Fruit fly (Drosophila melanogaster) whole organism, embryonic: Measurements from ENCODE around the gene Tim17b1.

Experiments used
- Atf3 ChIP-seq: fragments of 200-800 bp; sonication (Bioruptor generic); optimal IDR thresholded peaks from 3 replicates; lab custom pipeline; 2016; ENCODE audit warnings: missing biosample characterization, missing genetic modification characterization
- B-H1 ChIP-seq: fragments of 200-800 bp; sonication (Bioruptor generic); IDR thresholded peaks from 3 replicates; pipeline ENCODE4 v1.3.6; 2022; ENCODE audit warnings: missing biosample characterization, missing genetic modification characterization
- CG11504 ChIP-seq: fragments of 200-800 bp; sonication (Bioruptor generic); optimal IDR thresholded peaks from 3 replicates; lab custom pipeline; 2019; ENCODE audit warnings: missing biosample characterization, mild to moderate bottlenecking, missing genetic modification characterization, moderate library complexity
- CG11560 ChIP-seq: fragments of 200-800 bp; sonication (Bioruptor generic); IDR thresholded peaks from 3 replicates; pipeline ENCODE4 v1.3.6; 2022; ENCODE audit warnings: missing biosample characterization, missing genetic modification characterization
- CG12942 ChIP-seq: fragments of 200-800 bp; sonication (Bioruptor generic); optimal IDR thresholded peaks from 3 replicates; lab custom pipeline; 2016; ENCODE audit warnings: missing biosample characterization, missing genetic modification characterization
- CG14050 ChIP-seq: fragments of 200-800 bp; sonication (Bioruptor generic); IDR thresholded peaks from 3 replicates; pipeline ENCODE4 v1.3.6; 2022; ENCODE audit warnings: missing biosample characterization, missing genetic modification characterization
- CG15601 ChIP-seq: fragments of 200-800 bp; sonication (Bioruptor generic); optimal IDR thresholded peaks from 3 replicates; lab custom pipeline; 2019; ENCODE audit warnings: missing biosample characterization, mild to moderate bottlenecking, missing genetic modification characterization, moderate library complexity
- CG1603 ChIP-seq: fragments of 200-800 bp; sonication (Bioruptor generic); optimal IDR thresholded peaks from 2 replicates; lab custom pipeline; 2019; ENCODE audit warnings: missing biosample characterization, mild to moderate bottlenecking, missing genetic modification characterization, moderate library complexity
- CG18262 ChIP-seq: fragments of 200-800 bp; optimal IDR thresholded peaks from 3 replicates; lab custom pipeline; 2019; ENCODE audit warnings: missing biosample characterization, mild to moderate bottlenecking, missing genetic modification characterization, moderate library complexity
- CG1832 ChIP-seq: fragments of 200-800 bp; sonication (Bioruptor generic); optimal IDR thresholded peaks from 2 replicates; lab custom pipeline; 2017; ENCODE audit warnings: missing biosample characterization, mild to moderate bottlenecking, missing genetic modification characterization, inconsistent platforms
- CG34224 ChIP-seq: fragments of 200-800 bp; sonication (Bioruptor generic); IDR thresholded peaks from 3 replicates; pipeline ENCODE4 v1.3.6; 2022; ENCODE audit warnings: missing biosample characterization, missing genetic modification characterization; ENCODE audit not compliant: partially characterized antibody
- CG6765 ChIP-seq: fragments of 200-800 bp; sonication (Bioruptor generic); optimal IDR thresholded peaks from 3 replicates; lab custom pipeline; 2017; ENCODE audit warnings: missing biosample characterization, mild to moderate bottlenecking, missing genetic modification characterization
- CG9797 ChIP-seq: fragments of 200-800 bp; sonication (Bioruptor generic); optimal IDR thresholded peaks from 3 replicates; lab custom pipeline; 2018; ENCODE audit warnings: missing biosample characterization, mild to moderate bottlenecking, missing genetic modification characterization
- CG9817 ChIP-seq: fragments of 200-800 bp; sonication (Bioruptor generic); optimal IDR thresholded peaks from 2 replicates; lab custom pipeline; 2018; ENCODE audit warnings: missing biosample characterization, mild to moderate bottlenecking, missing genetic modification characterization, moderate library complexity
- CrebB ChIP-seq: fragments of 200-800 bp; sonication (Bioruptor generic); optimal IDR thresholded peaks from 3 replicates; lab custom pipeline; 2018; ENCODE audit warnings: missing biosample characterization, mild to moderate bottlenecking, missing genetic modification characterization
- D ChIP-seq, 2 experiments: fragments of 200-800 bp in 1 of 2; fragments of >200 bp in 1 of 2; sonication (Bioruptor generic) in 1 of 2; optimal IDR thresholded peaks; 2 replicates in 1 of 2; 3 replicates in 1 of 2; lab custom pipeline; 2017; ENCODE audit warnings: mild to moderate bottlenecking in 1 of 2, missing biosample characterization in 1 of 2, missing genetic modification characterization in 1 of 2, missing genetic modification reagents in 1 of 2
- D19A ChIP-seq: fragments of 200-800 bp; optimal IDR thresholded peaks from 3 replicates; lab custom pipeline; 2019; ENCODE audit warnings: missing biosample characterization, mild to moderate bottlenecking, missing genetic modification characterization, moderate library complexity
- Dp ChIP-seq: fragments of 200-800 bp; sonication (Bioruptor generic); optimal IDR thresholded peaks from 2 replicates; lab custom pipeline; 2018; ENCODE audit warnings: missing biosample characterization, mild to moderate bottlenecking, missing genetic modification characterization, moderate library complexity
- Fer1 ChIP-seq: fragments of 200-800 bp; sonication (Bioruptor generic); optimal IDR thresholded peaks from 2 replicates; lab custom pipeline; 2017; ENCODE audit warnings: missing biosample characterization, mild to moderate bottlenecking, missing genetic modification characterization
- H2.0 ChIP-seq: fragments of 200-800 bp; sonication (Bioruptor generic); IDR thresholded peaks from 2 replicates; pipeline ENCODE4 v1.3.6; 2022; ENCODE audit warnings: missing biosample characterization, missing genetic modification characterization
- HLH54F ChIP-seq: fragments of 200-800 bp; sonication (Bioruptor generic); optimal IDR thresholded peaks from 3 replicates; lab custom pipeline; 2016; ENCODE audit warnings: missing biosample characterization, missing genetic modification characterization
- Lpt ChIP-seq: fragments of >200 bp; optimal IDR thresholded peaks from 2 replicates; lab custom pipeline; 2018; ENCODE audit warnings: missing biosample characterization, missing genetic modification characterization
- Nf-YA ChIP-seq: fragments of 200-800 bp; sonication (Bioruptor generic); IDR thresholded peaks from 2 replicates; pipeline ENCODE4 v1.3.6; 2022; ENCODE audit warnings: missing biosample characterization, missing genetic modification characterization
- NfI ChIP-seq: fragments of 200-800 bp; sonication (Bioruptor generic); optimal IDR thresholded peaks from 3 replicates; lab custom pipeline; 2018; ENCODE audit warnings: missing biosample characterization, mild to moderate bottlenecking, missing genetic modification characterization, moderate library complexity
- Ptx1 ChIP-seq: fragments of 200-800 bp; sonication (Bioruptor generic); IDR thresholded peaks from 2 replicates; pipeline ENCODE4 v1.3.6; 2022; ENCODE audit warnings: missing biosample characterization, missing genetic modification characterization
- Side ChIP-seq: fragments of 200-800 bp; sonication (Bioruptor generic); optimal IDR thresholded peaks from 2 replicates; lab custom pipeline; 2016; ENCODE audit warnings: missing biosample characterization, missing genetic modification characterization
- aop ChIP-seq: fragments of 200-800 bp; sonication (Bioruptor generic); IDR thresholded peaks from 2 replicates; pipeline ENCODE4 v1.3.6; 2022; ENCODE audit warnings: missing biosample characterization, missing genetic modification characterization
- ase ChIP-seq: fragments of 200-800 bp; sonication (Bioruptor generic); IDR thresholded peaks from 3 replicates; pipeline ENCODE4 v1.3.6; 2022; ENCODE audit warnings: missing biosample characterization, missing genetic modification characterization
- bbx ChIP-seq: fragments of 200-800 bp; sonication (Bioruptor generic); IDR thresholded peaks from 2 replicates; pipeline ENCODE4 v1.3.6; 2022; ENCODE audit warnings: missing biosample characterization, missing genetic modification characterization; ENCODE audit not compliant: partially characterized antibody
- chm ChIP-seq: fragments of 200-800 bp; sonication (Bioruptor generic); IDR thresholded peaks from 2 replicates; pipeline ENCODE4 v1.3.6; 2022; ENCODE audit warnings: missing biosample characterization, missing genetic modification characterization
- ci ChIP-seq: fragments of 200-800 bp; sonication (Bioruptor generic); IDR thresholded peaks from 3 replicates; pipeline ENCODE4 v1.3.6; 2022; ENCODE audit warnings: missing biosample characterization, missing genetic modification characterization
- exex ChIP-seq: fragments of 200-800 bp; sonication (Bioruptor generic); optimal IDR thresholded peaks from 4 replicates; lab custom pipeline; 2018; ENCODE audit warnings: missing biosample characterization, mild to moderate bottlenecking, missing genetic modification characterization, moderate library complexity
- fd102C ChIP-seq: fragments of 200-800 bp; sonication (Bioruptor generic); optimal IDR thresholded peaks from 2 replicates; lab custom pipeline; 2018; ENCODE audit warnings: missing biosample characterization, mild to moderate bottlenecking, missing genetic modification characterization, moderate library complexity
- gro ChIP-seq: fragments of 200-800 bp; sonication (Bioruptor generic); optimal IDR thresholded peaks from 2 replicates; lab custom pipeline; 2016; ENCODE audit warnings: missing biosample characterization, missing genetic modification characterization
- her ChIP-seq: fragments of 200-800 bp; sonication (Bioruptor generic); optimal IDR thresholded peaks from 2 replicates; lab custom pipeline; 2016; ENCODE audit warnings: missing biosample characterization, missing genetic modification characterization
- ken ChIP-seq: fragments of 200-800 bp; sonication (Bioruptor generic); IDR thresholded peaks from 3 replicates; pipeline ENCODE4 v1.3.6; 2022; ENCODE audit warnings: missing biosample characterization, missing genetic modification characterization
- klu ChIP-seq: fragments of 200-800 bp; sonication (Bioruptor generic); IDR thresholded peaks from 2 replicates; pipeline ENCODE4 v1.3.6; 2022; ENCODE audit warnings: missing biosample characterization, missing genetic modification characterization
- kni ChIP-seq: fragments of 200-800 bp; sonication (Bioruptor generic); optimal IDR thresholded peaks from 3 replicates; lab custom pipeline; 2017; ENCODE audit warnings: mild to moderate bottlenecking, missing biosample characterization, missing genetic modification reagents, missing genetic modification characterization
- knrl ChIP-seq: fragments of 200-800 bp; sonication (Bioruptor generic); IDR thresholded peaks from 3 replicates; pipeline ENCODE4 v1.3.6; 2022; ENCODE audit warnings: missing biosample characterization, missing genetic modification characterization; ENCODE audit not compliant: partially characterized antibody
- lbe ChIP-seq: fragments of 200-800 bp; sonication (Bioruptor generic); optimal IDR thresholded peaks from 2 replicates; lab custom pipeline; 2016; ENCODE audit warnings: missing biosample characterization, mild to moderate bottlenecking, missing genetic modification characterization
- mam ChIP-seq: fragments of 200-800 bp; sonication (Bioruptor generic); optimal IDR thresholded peaks from 3 replicates; lab custom pipeline; 2016; ENCODE audit warnings: missing biosample characterization, missing genetic modification characterization
- mirr ChIP-seq: fragments of 200-800 bp; sonication (Bioruptor generic); optimal IDR thresholded peaks from 3 replicates; lab custom pipeline; 2018; ENCODE audit warnings: missing biosample characterization, mild to moderate bottlenecking, missing genetic modification characterization
- peb ChIP-seq: fragments of 200-800 bp; sonication (Bioruptor generic); IDR thresholded peaks from 2 replicates; pipeline ENCODE4 v1.3.6; 2022; ENCODE audit warnings: missing biosample characterization, missing genetic modification characterization
- pnt ChIP-seq: fragments of 200-800 bp; sonication (Bioruptor generic); optimal IDR thresholded peaks from 3 replicates; lab custom pipeline; 2016; ENCODE audit warnings: missing biosample characterization, missing genetic modification characterization
- ranshi ChIP-seq: fragments of 200-800 bp; sonication (Bioruptor generic); IDR thresholded peaks from 2 replicates; pipeline ENCODE4 v1.3.6; 2022; ENCODE audit warnings: missing biosample characterization, missing genetic modification characterization
- sima ChIP-seq: fragments of 200-800 bp; sonication (Bioruptor generic); optimal IDR thresholded peaks from 2 replicates; lab custom pipeline; 2016; ENCODE audit warnings: missing biosample characterization, missing genetic modification characterization
- ssp ChIP-seq: fragments of 200-800 bp; sonication (Bioruptor generic); IDR thresholded peaks from 2 replicates; pipeline ENCODE4 v1.3.6; 2022; ENCODE audit warnings: missing biosample characterization, missing genetic modification characterization
- trem ChIP-seq: fragments of 200-800 bp; optimal IDR thresholded peaks from 3 replicates; lab custom pipeline; 2019; ENCODE audit warnings: missing biosample characterization, mild to moderate bottlenecking, missing genetic modification characterization, moderate library complexity
- ttk ChIP-seq: fragments of 200-800 bp; sonication (Bioruptor generic); IDR thresholded peaks from 2 replicates; pipeline ENCODE4 v2.1.2; 2022; ENCODE audit warnings: missing biosample characterization, missing genetic modification characterization

The Tim17b1 gene

DNA sequence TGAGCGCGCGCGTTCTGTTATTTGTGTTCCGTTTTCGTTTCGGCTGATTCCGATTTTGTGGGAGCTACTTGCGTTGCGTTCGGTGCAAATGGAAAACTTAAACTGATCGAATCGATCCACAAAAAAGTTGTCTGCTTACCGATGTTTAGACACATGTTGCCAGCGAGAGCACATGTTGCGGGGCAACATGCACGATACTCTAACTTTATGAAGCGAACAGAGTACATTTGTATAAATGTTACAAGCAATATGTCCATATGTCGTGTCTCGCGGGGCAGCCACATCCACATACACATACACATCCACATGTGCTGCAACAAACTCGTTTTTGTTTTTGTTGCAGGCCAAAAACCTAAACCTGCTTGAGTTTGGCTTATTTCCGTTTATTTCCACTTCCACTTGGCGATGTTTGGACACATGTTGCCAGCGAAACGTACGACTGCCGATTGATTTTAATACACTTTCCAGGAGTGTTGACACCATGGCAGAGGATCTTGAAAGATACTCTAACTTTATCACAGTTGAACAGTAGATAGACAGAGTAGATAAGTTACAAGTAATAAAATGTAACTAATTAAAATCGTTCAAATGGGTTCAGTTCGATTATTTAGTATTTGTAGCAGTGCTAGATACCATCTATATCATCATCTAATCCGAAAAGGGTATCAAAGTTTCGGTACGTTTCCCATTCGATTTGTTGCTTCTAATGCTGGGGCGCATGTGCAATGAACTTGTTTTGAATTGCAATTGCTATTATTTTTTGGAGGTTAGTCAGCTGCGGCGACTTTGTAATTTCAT is 24.0 kb downstream of the Tim17b1 start (continued):
- TF ChIP-seq her (GFP tag; lab: Kevin White, UChicago): no peak
- no peak for TF ChIP-seq Side (GFP tag; lab: Kevin White, UChicago)
- TF ChIP-seq D (optimal IDR thresholded peaks at IDR 0.05; lab: Kevin White, UChicago): no peak
- no peak for TF ChIP-seq D (GFP tag; optimal IDR thresholded peaks at IDR 0.05; lab: Kevin White, UChicago)
- no peak for TF ChIP-seq Fer1 (GFP tag; lab: Kevin White, UChicago)
- TF ChIP-seq CG34224 (GFP tag; lab: Robert Waterston, UW): no peak
- TF ChIP-seq CG9797 (GFP tag; lab: Kevin White, UChicago): no peak
- no peak for TF ChIP-seq B-H1 (GFP tag; lab: Robert Waterston, UW)
- no peak for TF ChIP-seq Dp (GFP tag; lab: Kevin White, UChicago)
- TF ChIP-seq pnt (GFP tag; lab: Kevin White, UChicago): no peak
- no peak for TF ChIP-seq klu (GFP tag; lab: Robert Waterston, UW)
- no peak for TF ChIP-seq CG6765 (GFP tag; lab: Kevin White, UChicago)
- TF ChIP-seq kni: no peak
- TF ChIP-seq H2.0 (GFP tag; lab: Robert Waterston, UW): no peak
- TF ChIP-seq bbx (GFP tag; lab: Robert Waterston, UW): peak; percentile 42; the same call in 1 of the 2 replicates
- peak; percentile 2 for TF ChIP-seq CG15601 (tag; lab: Kevin White, UChicago)
- TF ChIP-seq aop: no peak
- TF ChIP-seq CG1603: peak; percentile 19
- no peak for TF ChIP-seq CG14050 (GFP tag; lab: Robert Waterston, UW)
- peak; percentile 61 for TF ChIP-seq mirr (GFP tag; lab: Kevin White, UChicago)
- no peak for TF ChIP-seq HLH54F (GFP tag; lab: Kevin White, UChicago)
- TF ChIP-seq ttk (GFP tag; lab: Robert Waterston, UW): no peak
- no peak for TF ChIP-seq CG9817 (tag; lab: Kevin White, UChicago)
- TF ChIP-seq NfI (GFP tag; lab: Kevin White, UChicago): no peak
- 0 out of 2 replicates have a peak, but pooled peaks have one; percentile 66 for TF ChIP-seq chm
- no peak for TF ChIP-seq lbe (GFP tag; lab: Kevin White, UChicago)
- TF ChIP-seq ken (GFP tag; lab: Robert Waterston, UW): no peak
- no peak for TF ChIP-seq sima (GFP tag; lab: Kevin White, UChicago)
- no peak for TF ChIP-seq fd102C (GFP tag; lab: Kevin White, UChicago)
- TF ChIP-seq D19A (tag; lab: Kevin White, UChicago): peak; percentile 95
- peak; percentile 100 for TF ChIP-seq CG11504 (tag; lab: Kevin White, UChicago)
- no peak for TF ChIP-seq CG1832
- no peak for TF ChIP-seq CG12942 (GFP tag; lab: Kevin White, UChicago)
- TF ChIP-seq Atf3 (GFP tag; lab: Kevin White, UChicago): no peak
- no peak for TF ChIP-seq ase
- peak; percentile 7; the same call in 1 of the 2 replicates for TF ChIP-seq ranshi
- TF ChIP-seq mam (GFP tag; lab: Kevin White, UChicago): no peak
- TF ChIP-seq CG18262 (tag; lab: Kevin White, UChicago): no peak
- TF ChIP-seq ssp (GFP tag; lab: Robert Waterston, UW): no peak
- peak; percentile 47 for TF ChIP-seq gro (GFP tag; lab: Kevin White, UChicago)
- TF ChIP-seq Nf-YA (GFP tag; lab: Robert Waterston, UW): no peak
- no peak for TF ChIP-seq CrebB (tag; lab: Kevin White, UChicago)
- peak; percentile 64; the same call in 2 of the 3 replicates for TF ChIP-seq ci (GFP tag; lab: Robert Waterston, UW)
- no peak for TF ChIP-seq Ptx1 (GFP tag; lab: Robert Waterston, UW)
- no peak for TF ChIP-seq Lpt (GFP tag; lab: Kevin White, UChicago)
- no peak for TF ChIP-seq exex (tag; lab: Kevin White, UChicago)
- TF ChIP-seq trem (tag; lab: Kevin White, UChicago): peak; percentile 6
- no peak for TF ChIP-seq CG11560
- TF ChIP-seq peb (GFP tag; lab: Robert Waterston, UW): no peak
- TF ChIP-seq knrl (GFP tag; lab: Robert Waterston, UW): 0 out of 3 replicates have a peak, but pooled peaks have one; percentile 28
